Worm (Caenorhabditis elegans) whole organism, young adult: ENCODE measurements around the gene B0454.6.

Experiments used
- K11D2.4 ChIP-seq: fragments of 200-800 bp; sonication (Bioruptor generic); IDR thresholded peaks from 2 replicates; pipeline ENCODE4 v1.3.6; 2022; ENCODE audit warnings: missing genetic modification reagents, missing genetic modification characterization, missing compliant biosample characterization
- Y53F4B.3 ChIP-seq: fragments of 200-800 bp; sonication (Bioruptor generic); IDR thresholded peaks from 2 replicates; pipeline ENCODE4 v1.3.6; 2022; ENCODE audit warnings: missing genetic modification reagents, missing genetic modification characterization, missing compliant biosample characterization
- let-526 ChIP-seq: fragments of 200-800 bp; sonication (Bioruptor generic); IDR thresholded peaks from 2 replicates; pipeline ENCODE4 v1.3.6; 2022; ENCODE audit warnings: missing genetic modification reagents, missing genetic modification characterization, missing compliant biosample characterization
- madf-3 ChIP-seq: fragments of 200-800 bp; sonication (Bioruptor generic); IDR thresholded peaks from 2 replicates; pipeline ENCODE4 v1.3.6; 2022; ENCODE audit warnings: missing genetic modification reagents, missing genetic modification characterization, missing compliant biosample characterization
- zfh-2 ChIP-seq: fragments of 200-800 bp; sonication (Bioruptor generic); conservative IDR thresholded peaks from 2 replicates; pipeline ENCODE4 v1.3.6; 2022; ENCODE audit warnings: missing genetic modification reagents, missing genetic modification characterization, missing compliant biosample characterization
- ztf-3 ChIP-seq: fragments of 200-800 bp; sonication (Bioruptor generic); optimal IDR thresholded peaks from 2 replicates; lab custom pipeline; 2018; ENCODE audit warnings: mild to moderate bottlenecking, missing genetic modification characterization, missing compliant biosample characterization

- no peak for TF ChIP-seq zfh-2 (GFP tag; lab: Robert Waterston, UW)
- TF ChIP-seq K11D2.4 (GFP tag; lab: Robert Waterston, UW): no peak
- TF ChIP-seq ztf-3 (GFP tag; lab: Kevin White, UChicago): no peak
- no peak for TF ChIP-seq Y53F4B.3 (GFP tag; lab: Robert Waterston, UW)
- no peak for TF ChIP-seq madf-3 (GFP tag; lab: Robert Waterston, UW)
- TF ChIP-seq let-526 (GFP tag; lab: Robert Waterston, UW): no peak
These were observed 9.1 kb upstream of the B0454.6 start, which contains the start of gene clec-2 for ce11 chrII:3023381-3023935.
